Worm (Caenorhabditis elegans): ENCODE measurements around the gene C37C3.12.

C37C3.12 gene

ce11 chrV:7852078-7852477 lies 12.7 kb upstream of the C37C3.12 start:
- TF ChIP-seq unc-62 (GFP tag; optimal IDR thresholded peaks at IDR 0.05): no peak

ce11 chrV:7848251-7848650 lies 8.9 kb upstream of the C37C3.12 start:
- no peak for TF ChIP-seq unc-62 (GFP tag; optimal IDR thresholded peaks at IDR 0.05)

ce11 chrV:7847687-7848086 lies 8.3 kb upstream of the C37C3.12 start:
- no peak for TF ChIP-seq unc-62 (GFP tag; optimal IDR thresholded peaks at IDR 0.05)

ce11 chrV:7847170-7847569 lies 7.8 kb upstream of the C37C3.12 start, which contains the start of gene memo-1:
memo-1 (minus strand) TSS chrV:7847171.
- no peak for TF ChIP-seq unc-62 (GFP tag; optimal IDR thresholded peaks at IDR 0.05)

- TF ChIP-seq unc-62 (GFP tag; optimal IDR thresholded peaks at IDR 0.05): no peak
These were observed 2.8 kb upstream of the C37C3.12 start, which contains the start of gene grd-8 for ce11 chrV:7842228-7842627. grd-8 (plus strand) TSS chrV:7842528.

ce11 chrV:7837809-7838208 lies 1.6 kb downstream of the C37C3.12 start, which contains the start of gene ttr-33:
ttr-33 (minus strand) TSS chrV:7837909.
- no peak for TF ChIP-seq unc-62 (GFP tag; optimal IDR thresholded peaks at IDR 0.05)

- no peak for TF ChIP-seq unc-62 (GFP tag; optimal IDR thresholded peaks at IDR 0.05)
These were observed 2.5 kb downstream of the C37C3.12 start, which contains the start of gene txt-5 for ce11 chrV:7836911-7837310. txt-5 (minus strand) TSS chrV:7837134.

ce11 chrV:7830952-7831351 lies 8.4 kb downstream of the C37C3.12 start:
- no peak for TF ChIP-seq unc-62 (GFP tag; optimal IDR thresholded peaks at IDR 0.05)

- TF ChIP-seq unc-62 (GFP tag; optimal IDR thresholded peaks at IDR 0.05): no peak
These were observed 12.5 kb downstream of the C37C3.12 start, which contains the start of gene mig-6 for ce11 chrV:7826917-7827316. mig-6 (plus strand) TSS chrV:7827217.

- no peak for TF ChIP-seq unc-62 (GFP tag; optimal IDR thresholded peaks at IDR 0.05)
These were observed 13.0 kb downstream of the C37C3.12 start for ce11 chrV:7826362-7826761.

- TF ChIP-seq unc-62 (GFP tag; optimal IDR thresholded peaks at IDR 0.05): no peak
These were observed 13.5 kb downstream of the C37C3.12 start for ce11 chrV:7825836-7826235.

- TF ChIP-seq unc-62 (GFP tag; optimal IDR thresholded peaks at IDR 0.05): no peak
These were observed 15.2 kb downstream of the C37C3.12 start for ce11 chrV:7824138-7824537.

- TF ChIP-seq unc-62 (GFP tag; optimal IDR thresholded peaks at IDR 0.05): no peak
These were observed 16.7 kb downstream of the C37C3.12 start for ce11 chrV:7822655-7823054.

- TF ChIP-seq unc-62 (GFP tag; optimal IDR thresholded peaks at IDR 0.05): no peak
These were observed 19.1 kb downstream of the C37C3.12 start, which contains the start of gene lbp-4 for ce11 chrV:7820270-7820669. lbp-4 (plus strand) TSS chrV:7820578.

ce11 chrV:7819585-7819984 lies 19.8 kb downstream of the C37C3.12 start:
- TF ChIP-seq unc-62 (GFP tag; optimal IDR thresholded peaks at IDR 0.05): no peak

- no peak for TF ChIP-seq unc-62 (GFP tag; optimal IDR thresholded peaks at IDR 0.05)
These were observed 22.9 kb downstream of the C37C3.12 start for ce11 chrV:7816486-7816885.

- TF ChIP-seq unc-62 (GFP tag; optimal IDR thresholded peaks at IDR 0.05): no peak
These were observed 24.8 kb downstream of the C37C3.12 start, which contains the start of gene ZK742.6 for ce11 chrV:7814601-7815000. ZK742.6 (minus strand) TSS chrV:7814942.

ce11 chrV:7811758-7812157 lies 27.6 kb downstream of the C37C3.12 start, which contains the start of gene ZK742.4:
ZK742.4 (minus strand) TSS chrV:7811792.
- TF ChIP-seq unc-62 (GFP tag; optimal IDR thresholded peaks at IDR 0.05): no peak

All from whole organism, dauer.